Worm (Caenorhabditis elegans) whole organism, L1 larva: ENCODE data around the gene Y46E12A.5.
A peak's percentile ranks its signal among the peaks of the same experiment; 100 is the strongest.

Experiments
- aha-1 ChIP-seq: fragments of 150-350 bp; optimal IDR thresholded peaks from 2 replicates; lab custom pipeline; 2014; ENCODE audit warnings: missing biosample characterization, missing genetic modification characterization
- ama-1 ChIP-seq: fragments of 150-350 bp; optimal IDR thresholded peaks from 2 replicates; lab custom pipeline; 2014
- ceh-63 ChIP-seq: fragments of 200-800 bp; sonication (Bioruptor generic); optimal IDR thresholded peaks from 2 replicates; lab custom pipeline; 2018; ENCODE audit warnings: mild to moderate bottlenecking, missing genetic modification characterization, missing compliant biosample characterization
- ceh-90 ChIP-seq: sonication (generic microtip); optimal IDR thresholded peaks from 2 replicates; lab custom pipeline; 2016; ENCODE audit warnings: missing genetic modification characterization, missing compliant biosample characterization
- efl-1 ChIP-seq, 4 experiments: fragments of 150-350 bp; optimal IDR thresholded peaks in 3 of 4; peaks in 1 of 4; 1 replicate in 1 of 4; 2 replicates in 3 of 4; lab custom pipeline; 2014; ENCODE audit warnings: missing biosample characterization in 2 of 4, missing genetic modification characterization in 2 of 4, missing genetic modification reagents in 2 of 4
- efl-3 ChIP-seq: fragments of 200-800 bp; sonication (Bioruptor generic); optimal IDR thresholded peaks from 2 replicates; lab custom pipeline; 2018; ENCODE audit warnings: mild to moderate bottlenecking, missing genetic modification characterization, missing compliant biosample characterization
- egl-27 ChIP-seq, 2 experiments: fragments of 150-350 bp in 1 of 2; sonication (generic microtip); optimal IDR thresholded peaks; 3 replicates each; lab custom pipeline; 2017 to 2018; ENCODE audit warnings: missing biosample characterization in 2 of 2, missing genetic modification characterization in 2 of 2, missing genetic modification reagents in 2 of 2
- elt-3 ChIP-seq, 6 experiments: fragments of 150-350 bp in 1 of 6; sonication (generic microtip); optimal IDR thresholded peaks; 2 replicates each; lab custom pipeline; 2017 to 2018; ENCODE audit warnings: missing biosample characterization in 6 of 6, missing genetic modification characterization in 6 of 6, inconsistent platforms in 1 of 6
- fkh-10 ChIP-seq: sonication (generic microtip); optimal IDR thresholded peaks from 2 replicates; lab custom pipeline; 2017; ENCODE audit warnings: missing biosample characterization, missing genetic modification reagents, missing genetic modification characterization
- fkh-8 ChIP-seq: sonication (generic microtip); optimal IDR thresholded peaks from 2 replicates; lab custom pipeline; 2016; ENCODE audit warnings: mild to moderate bottlenecking, missing genetic modification characterization, missing compliant biosample characterization
- grh-1 ChIP-seq: fragments of 200-800 bp; sonication (Bioruptor generic); IDR thresholded peaks from 2 replicates; pipeline ENCODE4 v1.3.6; 2022; ENCODE audit warnings: missing genetic modification reagents, missing genetic modification characterization, missing compliant biosample characterization
- hlh-17 ChIP-seq: fragments of 200-800 bp; sonication (Bioruptor generic); optimal IDR thresholded peaks from 2 replicates; lab custom pipeline; 2018; ENCODE audit warnings: missing genetic modification characterization, mild to moderate bottlenecking, missing compliant biosample characterization, moderate library complexity, borderline replicate concordance
- jun-1 ChIP-seq: fragments of 150-350 bp; optimal IDR thresholded peaks from 2 replicates; lab custom pipeline; 2014; ENCODE audit warnings: missing biosample characterization, missing genetic modification reagents, missing genetic modification characterization
- lin-14 ChIP-seq: fragments of 200-800 bp; sonication (Bioruptor generic); optimal IDR thresholded peaks from 2 replicates; lab custom pipeline; 2018; ENCODE audit warnings: mild to moderate bottlenecking, missing genetic modification characterization, moderate library complexity, missing compliant biosample characterization
- lin-35 ChIP-seq, 2 experiments: fragments of 150-350 bp; optimal IDR thresholded peaks; 2 replicates each; lab custom pipeline; 2014; ENCODE audit warnings: missing biosample characterization in 2 of 2, missing genetic modification characterization in 2 of 2, missing genetic modification reagents in 2 of 2
- lin-39 ChIP-seq: fragments of 150-350 bp; optimal IDR thresholded peaks from 2 replicates; lab custom pipeline; 2014; ENCODE audit warnings: missing biosample characterization, missing genetic modification reagents, missing genetic modification characterization
- lir-3 ChIP-seq: sonication (generic microtip); optimal IDR thresholded peaks from 2 replicates; lab custom pipeline; 2016; ENCODE audit warnings: mild to moderate bottlenecking, missing genetic modification characterization, moderate library complexity, missing compliant biosample characterization; ENCODE audit not compliant: poor library complexity
- lsy-2 ChIP-seq, 2 experiments: fragments of 150-350 bp; optimal IDR thresholded peaks; 2 replicates each; lab custom pipeline; 2014; ENCODE audit warnings: missing biosample characterization in 2 of 2, missing genetic modification characterization in 2 of 2
- nhr-12 ChIP-seq: sonication (generic microtip); optimal IDR thresholded peaks from 2 replicates; lab custom pipeline; 2017; ENCODE audit warnings: missing biosample characterization, missing genetic modification characterization
- nhr-19 ChIP-seq: fragments of 200-800 bp; sonication (Bioruptor generic); conservative IDR thresholded peaks from 2 replicates; pipeline ENCODE4 v1.3.6; 2022; ENCODE audit warnings: missing genetic modification characterization, missing compliant biosample characterization
- nhr-28 ChIP-seq: fragments of 150-350 bp; optimal IDR thresholded peaks from 2 replicates; lab custom pipeline; 2014; ENCODE audit warnings: missing biosample characterization, missing genetic modification characterization
- nhr-47 ChIP-seq: sonication (generic microtip); optimal IDR thresholded peaks from 2 replicates; lab custom pipeline; 2016; ENCODE audit warnings: mild to moderate bottlenecking, missing genetic modification characterization, moderate library complexity, missing compliant biosample characterization
- nhr-76 ChIP-seq: sonication (generic microtip); optimal IDR thresholded peaks from 2 replicates; lab custom pipeline; 2017; ENCODE audit warnings: missing biosample characterization, missing genetic modification characterization
- nhr-84 ChIP-seq: sonication (generic microtip); optimal IDR thresholded peaks from 2 replicates; lab custom pipeline; 2017; ENCODE audit warnings: missing biosample characterization, missing genetic modification characterization
- nhr-90 ChIP-seq: sonication (generic microtip); optimal IDR thresholded peaks from 2 replicates; lab custom pipeline; 2016; ENCODE audit warnings: mild to moderate bottlenecking, missing genetic modification characterization, missing compliant biosample characterization; ENCODE audit not compliant: poor library complexity
- pag-3 ChIP-seq: sonication (generic microtip); optimal IDR thresholded peaks from 2 replicates; lab custom pipeline; 2017; ENCODE audit warnings: missing genetic modification characterization, mild to moderate bottlenecking, missing compliant biosample characterization, antibody characterized with exemption, borderline replicate concordance; ENCODE audit not compliant: insufficient read depth
- snpc-4 ChIP-seq: fragments of 150-350 bp; optimal IDR thresholded peaks from 2 replicates; lab custom pipeline; 2014; ENCODE audit warnings: missing biosample characterization, missing genetic modification characterization
- sox-4 ChIP-seq: sonication (generic microtip); optimal IDR thresholded peaks from 2 replicates; lab custom pipeline; 2016; ENCODE audit warnings: missing genetic modification characterization, missing compliant biosample characterization
- sptf-1 ChIP-seq: fragments of 150-350 bp; optimal IDR thresholded peaks from 2 replicates; lab custom pipeline; 2014; ENCODE audit warnings: missing biosample characterization, missing genetic modification characterization
- sup-37 ChIP-seq: fragments of 200-800 bp; sonication (Bioruptor generic); optimal IDR thresholded peaks from 2 replicates; lab custom pipeline; 2018; ENCODE audit warnings: mild to moderate bottlenecking, missing genetic modification characterization, missing compliant biosample characterization
- swsn-7 ChIP-seq: sonication (generic microtip); optimal IDR thresholded peaks from 2 replicates; lab custom pipeline; 2016; ENCODE audit warnings: missing genetic modification characterization, missing compliant biosample characterization
- unc-130 ChIP-seq: fragments of 150-350 bp; optimal IDR thresholded peaks from 2 replicates; lab custom pipeline; 2017; ENCODE audit warnings: missing biosample characterization, missing genetic modification characterization, inconsistent platforms
- unc-30 ChIP-seq: sonication (generic microtip); optimal IDR thresholded peaks from 2 replicates; lab custom pipeline; 2017; ENCODE audit warnings: missing biosample characterization, missing genetic modification characterization
- unc-62 ChIP-seq: fragments of 150-350 bp; optimal IDR thresholded peaks from 2 replicates; lab custom pipeline; 2014; ENCODE audit warnings: missing biosample characterization, missing genetic modification reagents, missing genetic modification characterization
- unc-86 ChIP-seq: sonication (generic microtip); optimal IDR thresholded peaks from 2 replicates; lab custom pipeline; 2016; ENCODE audit warnings: missing genetic modification characterization, missing compliant biosample characterization
- vab-15 ChIP-seq: sonication (generic microtip); optimal IDR thresholded peaks from 2 replicates; lab custom pipeline; 2017; ENCODE audit warnings: missing genotype, mild to moderate bottlenecking, missing genetic modification characterization, missing compliant biosample characterization
- xbp-1 ChIP-seq: sonication (generic microtip); optimal IDR thresholded peaks from 2 replicates; lab custom pipeline; 2016; ENCODE audit warnings: missing genetic modification characterization, missing compliant biosample characterization
- zip-4 ChIP-seq: fragments of 200-800 bp; sonication (Bioruptor generic); optimal IDR thresholded peaks from 2 replicates; lab custom pipeline; 2018; ENCODE audit warnings: mild to moderate bottlenecking, missing genetic modification characterization, moderate library complexity, missing compliant biosample characterization
- ztf-11 ChIP-seq, 2 experiments: sonication (generic microtip); optimal IDR thresholded peaks; 2 replicates each; lab custom pipeline; 2016 to 2017; ENCODE audit warnings: missing genetic modification characterization in 2 of 2, missing biosample characterization in 1 of 2, missing compliant biosample characterization in 1 of 2

Gene Y46E12A.5

ce11 chrIII:1777468-1777867, 19.4 kb upstream of the Y46E12A.5 start, which contains the start of gene Y39A3CL.3 (continued):
- no peak for TF ChIP-seq lin-39 (tag; lab: Kevin White, UChicago)
- no peak for TF ChIP-seq efl-3 (GFP tag; lab: Kevin White, UChicago)
- TF ChIP-seq nhr-28, result no peak
- TF ChIP-seq nhr-76, result no peak
- no peak for TF ChIP-seq nhr-90 (tag; lab: Kevin White, UChicago)
- no peak for TF ChIP-seq snpc-4
- no peak for TF ChIP-seq elt-3 (tag; optimal IDR thresholded peaks at IDR 0.05; lab: Kevin White, UChicago)
- peak; percentile 14 for TF ChIP-seq lin-14 (GFP tag; lab: Kevin White, UChicago)
- no peak for TF ChIP-seq unc-62
- no peak; the same call in 1 of the 2 replicates for TF ChIP-seq nhr-19 (GFP tag; lab: Robert Waterston, UW)
- no peak for TF ChIP-seq fkh-8 (tag; lab: Kevin White, UChicago)
- TF ChIP-seq aha-1 (tag; lab: Kevin White, UChicago), result no peak
- no peak for TF ChIP-seq zip-4
- no peak for TF ChIP-seq swsn-7 (tag; lab: Kevin White, UChicago)
- TF ChIP-seq unc-86, result no peak
- no peak for TF ChIP-seq unc-30 (tag; lab: Kevin White, UChicago)
- TF ChIP-seq lir-3 (tag; lab: Kevin White, UChicago), result no peak
- no peak for TF ChIP-seq ceh-90
- TF ChIP-seq xbp-1, result peak; percentile 23
- TF ChIP-seq vab-15, result no peak
- TF ChIP-seq hlh-17 (GFP tag; lab: Kevin White, UChicago), result no peak
- no peak for TF ChIP-seq grh-1 (GFP tag; lab: Robert Waterston, UW)
- TF ChIP-seq sox-4 (tag; lab: Kevin White, UChicago), result no peak
- TF ChIP-seq nhr-47 (tag; lab: Kevin White, UChicago), result no peak
- TF ChIP-seq lsy-2 (tag; optimal IDR thresholded peaks at IDR 0.05; lab: Kevin White, UChicago), result peak; percentile 95 to 98
- TF ChIP-seq jun-1, result no peak
- TF ChIP-seq egl-27 (tag; optimal IDR thresholded peaks at IDR 0.05; lab: Kevin White, UChicago), result no peak
- TF ChIP-seq unc-130 (tag; lab: Kevin White, UChicago), result no peak
- no peak for TF ChIP-seq ceh-63 (GFP tag; lab: Kevin White, UChicago)
- TF ChIP-seq fkh-10 (GFP tag; lab: Kevin White, UChicago), result no peak
- TF ChIP-seq sptf-1 (tag; lab: Kevin White, UChicago), result no peak
- TF ChIP-seq lin-35 (GFP tag; optimal IDR thresholded peaks at IDR 0.05; lab: Kevin White, UChicago), result peak; percentile 40 to 51
- no peak for TF ChIP-seq pag-3 (tag; lab: Kevin White, UChicago)
- no peak for TF ChIP-seq sup-37
- no peak for TF ChIP-seq nhr-84 (tag; lab: Kevin White, UChicago)
- TF ChIP-seq ama-1 (lab: Kevin White, UChicago), result no peak
- TF ChIP-seq nhr-12 (tag; lab: Kevin White, UChicago), result no peak
- TF ChIP-seq ztf-11 (tag; optimal IDR thresholded peaks at IDR 0.05; lab: Kevin White, UChicago), result no peak

ce11 chrIII:1769993-1770392, 11.9 kb upstream of the Y46E12A.5 start, which contains the start of gene tbx-43:
Gene tbx-43, minus strand, starts transcription at chrIII:1770093.
- TF ChIP-seq efl-1 (optimal IDR thresholded peaks at IDR 0.05; lab: Kevin White, UChicago), result no peak
- peak in 1 of 2 experiments; percentile 38 for TF ChIP-seq efl-1 (GFP tag; optimal IDR thresholded peaks at IDR 0.05 in 1 of 2; lab: Kevin White, UChicago)
- no peak for TF ChIP-seq egl-27 (tag; optimal IDR thresholded peaks at IDR 0.05; lab: Kevin White, UChicago)
- TF ChIP-seq nhr-84 (tag; lab: Kevin White, UChicago), result no peak

ce11 chrIII:1764463-1764862, 6.4 kb upstream of the Y46E12A.5 start:
- no peak for TF ChIP-seq jun-1
- TF ChIP-seq nhr-12 (tag; lab: Kevin White, UChicago), result no peak
